Worm (Caenorhabditis elegans) whole organism, late embryonic: ENCODE measurements around the gene hpl-2.
"Not testable (repeated sequence)": the region's sequence is repeated elsewhere in the genome, so short reads cannot be mapped to it uniquely, and the experiment has no call there.

ENCODE experiments used
- F13H6.1 ChIP-seq: sonication (generic microtip); optimal IDR thresholded peaks from 2 replicates; lab custom pipeline; 2016; ENCODE audit warnings: missing genetic modification characterization, missing compliant biosample characterization
- T23F11.4 ChIP-seq: fragments of 200-800 bp; sonication (Bioruptor generic); optimal IDR thresholded peaks from 2 replicates; lab custom pipeline; 2018; ENCODE audit warnings: mild to moderate bottlenecking, missing genetic modification characterization, missing compliant biosample characterization
- ama-1 ChIP-seq: fragments of 150-350 bp; optimal IDR thresholded peaks from 2 replicates; lab custom pipeline; 2014
- ceh-24 ChIP-seq: sonication (generic microtip); optimal IDR thresholded peaks from 2 replicates; lab custom pipeline; 2016; ENCODE audit warnings: mild to moderate bottlenecking, missing genetic modification characterization, missing compliant biosample characterization
- elt-2 ChIP-seq: sonication (generic microtip); optimal IDR thresholded peaks from 2 replicates; lab custom pipeline; 2016; ENCODE audit warnings: missing genetic modification reagents, missing genetic modification characterization, missing compliant biosample characterization
- fkh-10 ChIP-seq: fragments of 150-350 bp; optimal IDR thresholded peaks from 2 replicates; lab custom pipeline; 2014; ENCODE audit warnings: missing biosample characterization, missing genetic modification reagents, missing genetic modification characterization
- lin-11 ChIP-seq: fragments of 200-800 bp; sonication (Bioruptor generic); optimal IDR thresholded peaks from 2 replicates; lab custom pipeline; 2018; ENCODE audit warnings: mild to moderate bottlenecking, missing genetic modification characterization, missing compliant biosample characterization
- pqm-1 ChIP-seq: sonication (generic microtip); optimal IDR thresholded peaks from 2 replicates; lab custom pipeline; 2016; ENCODE audit warnings: missing genetic modification characterization, missing compliant biosample characterization
- ztf-16 ChIP-seq: sonication (generic microtip); optimal IDR thresholded peaks from 2 replicates; lab custom pipeline; 2017; ENCODE audit warnings: missing genetic modification characterization, missing compliant biosample characterization

DNA sequence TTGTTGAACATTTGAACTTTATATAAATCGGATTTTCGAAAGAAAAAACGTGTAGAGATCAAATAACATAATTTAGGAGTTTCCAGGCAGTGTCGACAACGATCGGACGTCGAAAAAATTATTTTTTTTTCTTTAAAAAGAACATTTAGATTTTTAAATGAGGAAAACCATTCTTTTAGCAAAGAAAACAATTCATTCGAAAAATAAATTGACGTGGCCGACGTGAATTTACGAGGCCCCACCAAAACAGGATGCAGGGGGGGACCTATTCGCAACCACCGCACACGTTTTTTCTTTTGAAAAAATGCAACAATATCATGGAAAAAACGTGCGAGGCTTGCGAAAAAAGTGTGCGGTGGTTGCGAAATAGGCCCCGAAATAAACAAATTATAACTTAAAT lies 5.3 kb downstream of the hpl-2 start, which contains the start of gene enu-3.6:
- not testable (repeated sequence) for TF ChIP-seq elt-2 (tag; lab: Kevin White, UChicago); ztf-16; ama-1; fkh-10 (GFP tag; lab: Kevin White, UChicago); lin-11 (tag; lab: Kevin White, UChicago); ceh-24 (tag; lab: Kevin White, UChicago); T23F11.4; pqm-1 (tag; lab: Kevin White, UChicago); F13H6.1 (tag; lab: Kevin White, UChicago)
